Fruit fly (Drosophila melanogaster) whole organism, embryonic: Measurements from ENCODE around the gene CG10195.
A peak's percentile ranks its signal among the peaks of the same experiment; 100 is the strongest.

ENCODE experiments used
- Atf3 ChIP-seq: fragments of 200-800 bp; sonication (Bioruptor generic); optimal IDR thresholded peaks from 3 replicates; lab custom pipeline; 2016; ENCODE audit warnings: missing biosample characterization, missing genetic modification characterization
- Atf6 ChIP-seq: fragments of 200-800 bp; sonication (Bioruptor generic); IDR thresholded peaks from 2 replicates; pipeline ENCODE4 v1.3.6; 2022; ENCODE audit warnings: missing biosample characterization, missing genetic modification characterization
- B-H1 ChIP-seq: fragments of 200-800 bp; sonication (Bioruptor generic); IDR thresholded peaks from 3 replicates; pipeline ENCODE4 v1.3.6; 2022; ENCODE audit warnings: missing biosample characterization, missing genetic modification characterization
- CG10267 ChIP-seq: fragments of 200-800 bp; sonication (Bioruptor generic); optimal IDR thresholded peaks from 2 replicates; lab custom pipeline; 2018; ENCODE audit warnings: missing biosample characterization, mild to moderate bottlenecking, missing genetic modification characterization, moderate library complexity
- CG10979 ChIP-seq: fragments of 200-800 bp; sonication (Bioruptor generic); optimal IDR thresholded peaks from 2 replicates; lab custom pipeline; 2018; ENCODE audit warnings: missing biosample characterization, mild to moderate bottlenecking, missing genetic modification characterization, moderate library complexity
- CG12299 ChIP-seq: fragments of 200-800 bp; sonication (Bioruptor generic); optimal IDR thresholded peaks from 2 replicates; lab custom pipeline; 2018; ENCODE audit warnings: missing biosample characterization, mild to moderate bottlenecking, missing genetic modification characterization
- CG13624 ChIP-seq: fragments of 200-800 bp; sonication (Bioruptor generic); optimal IDR thresholded peaks from 2 replicates; lab custom pipeline; 2016; ENCODE audit warnings: missing biosample characterization, missing genetic modification characterization
- CG15514 ChIP-seq: fragments of 200-800 bp; sonication (Bioruptor generic); optimal IDR thresholded peaks from 3 replicates; lab custom pipeline; 2017; ENCODE audit warnings: missing biosample characterization, missing genetic modification characterization, mild to moderate bottlenecking, moderate library complexity, missing genetic modification reagents
- CG1602 ChIP-seq: fragments of 200-800 bp; sonication (Bioruptor generic); optimal IDR thresholded peaks from 3 replicates; lab custom pipeline; 2016; ENCODE audit warnings: missing biosample characterization, missing genetic modification characterization
- CG17359 ChIP-seq: fragments of 200-800 bp; sonication (Bioruptor generic); optimal IDR thresholded peaks from 3 replicates; lab custom pipeline; 2018; ENCODE audit warnings: missing biosample characterization, mild to moderate bottlenecking, missing genetic modification characterization, moderate library complexity
- CG17829 ChIP-seq: fragments of 200-800 bp; optimal IDR thresholded peaks from 2 replicates; lab custom pipeline; 2019; ENCODE audit warnings: missing biosample characterization, mild to moderate bottlenecking, missing genetic modification characterization, moderate library complexity
- CG2129 ChIP-seq: fragments of 200-800 bp; sonication (Bioruptor generic); IDR thresholded peaks from 2 replicates; pipeline ENCODE4 v1.3.6; 2022; ENCODE audit warnings: missing biosample characterization, missing genetic modification characterization; ENCODE audit not compliant: partially characterized antibody
- CG32767 ChIP-seq: fragments of 200-800 bp; sonication (Bioruptor generic); IDR thresholded peaks from 2 replicates; pipeline ENCODE4 v1.3.6; 2022; ENCODE audit warnings: missing biosample characterization, missing genetic modification characterization
- CG34224 ChIP-seq: fragments of 200-800 bp; sonication (Bioruptor generic); IDR thresholded peaks from 3 replicates; pipeline ENCODE4 v1.3.6; 2022; ENCODE audit warnings: missing biosample characterization, missing genetic modification characterization; ENCODE audit not compliant: partially characterized antibody
- CG3847 ChIP-seq: fragments of 200-800 bp; sonication (Bioruptor generic); IDR thresholded peaks from 2 replicates; pipeline ENCODE4 v1.3.6; 2022; ENCODE audit warnings: missing biosample characterization, missing genetic modification characterization
- CG3995 ChIP-seq: fragments of 200-800 bp; sonication (Bioruptor generic); optimal IDR thresholded peaks from 3 replicates; lab custom pipeline; 2016; ENCODE audit warnings: missing biosample characterization, missing genetic modification characterization
- CG43689 ChIP-seq: fragments of 200-800 bp; sonication (Bioruptor generic); IDR thresholded peaks from 2 replicates; pipeline ENCODE4 v1.3.6; 2022; ENCODE audit warnings: missing biosample characterization, missing genetic modification characterization
- CG4404 ChIP-seq: fragments of 200-800 bp; sonication (Bioruptor generic); IDR thresholded peaks from 2 replicates; pipeline ENCODE4 v1.3.6; 2022; ENCODE audit warnings: missing biosample characterization, missing genetic modification characterization
- CG7271 ChIP-seq: fragments of 200-800 bp; sonication (Bioruptor generic); optimal IDR thresholded peaks from 2 replicates; lab custom pipeline; 2018; ENCODE audit warnings: missing biosample characterization, mild to moderate bottlenecking, missing genetic modification characterization, moderate library complexity
- CG7987 ChIP-seq: fragments of 200-800 bp; sonication (Bioruptor generic); optimal IDR thresholded peaks from 2 replicates; lab custom pipeline; 2018; ENCODE audit warnings: missing biosample characterization, mild to moderate bottlenecking, missing genetic modification characterization, moderate library complexity
- Dip3 ChIP-seq: fragments of 200-800 bp; sonication (Bioruptor generic); optimal IDR thresholded peaks from 3 replicates; lab custom pipeline; 2016; ENCODE audit warnings: missing biosample characterization, missing genetic modification characterization
- Dll ChIP-seq: fragments of 200-800 bp; sonication (Bioruptor generic); IDR thresholded peaks from 4 replicates; pipeline ENCODE4 v1.3.6; 2022; ENCODE audit warnings: missing biosample characterization, missing genetic modification characterization; ENCODE audit not compliant: partially characterized antibody
- MTF-1 ChIP-seq: fragments of 200-800 bp; sonication (Bioruptor generic); optimal IDR thresholded peaks from 2 replicates; lab custom pipeline; 2018; ENCODE audit warnings: missing biosample characterization, mild to moderate bottlenecking, missing genetic modification characterization, borderline replicate concordance
- Mes4 ChIP-seq: fragments of 200-800 bp; sonication (Bioruptor generic); optimal IDR thresholded peaks from 2 replicates; lab custom pipeline; 2016; ENCODE audit warnings: missing biosample characterization, missing genetic modification characterization
- Myb ChIP-seq: fragments of 200-800 bp; sonication (Bioruptor generic); optimal IDR thresholded peaks from 2 replicates; lab custom pipeline; 2016; ENCODE audit warnings: missing biosample characterization, missing genetic modification characterization
- NC2α ChIP-seq: fragments of 200-800 bp; sonication (Bioruptor generic); optimal IDR thresholded peaks from 2 replicates; lab custom pipeline; 2016; ENCODE audit warnings: missing biosample characterization, missing genetic modification characterization
- Opbp ChIP-seq: fragments of 200-800 bp; sonication (Bioruptor generic); IDR thresholded peaks from 3 replicates; pipeline ENCODE4 v1.3.6; 2022; ENCODE audit warnings: missing biosample characterization, missing genetic modification characterization; ENCODE audit not compliant: partially characterized antibody
- Optix ChIP-seq: fragments of 200-800 bp; sonication (Bioruptor generic); IDR thresholded peaks from 3 replicates; pipeline ENCODE4 v1.3.6; 2022; ENCODE audit warnings: missing biosample characterization, missing genetic modification characterization
- Ravus ChIP-seq: fragments of 200-800 bp; sonication (Bioruptor generic); IDR thresholded peaks from 2 replicates; pipeline ENCODE4 v1.3.6; 2022; ENCODE audit warnings: missing biosample characterization, missing genetic modification characterization
- Six4 ChIP-seq: fragments of 200-800 bp; sonication (Bioruptor generic); optimal IDR thresholded peaks from 2 replicates; lab custom pipeline; 2016; ENCODE audit warnings: missing biosample characterization, missing genetic modification characterization
- Xbp1 ChIP-seq: fragments of 200-800 bp; sonication (Bioruptor generic); optimal IDR thresholded peaks from 3 replicates; lab custom pipeline; 2016; ENCODE audit warnings: missing biosample characterization, mild to moderate bottlenecking, missing genetic modification characterization
- Xrp1 ChIP-seq: fragments of 200-800 bp; sonication (Bioruptor generic); IDR thresholded peaks from 2 replicates; pipeline ENCODE4 v1.3.6; 2022; ENCODE audit warnings: missing biosample characterization, missing genetic modification characterization
- abd-A ChIP-seq: fragments of 200-800 bp; sonication (Bioruptor generic); optimal IDR thresholded peaks from 3 replicates; lab custom pipeline; 2019; ENCODE audit warnings: missing biosample characterization, mild to moderate bottlenecking, missing genetic modification characterization, moderate library complexity
- ato ChIP-seq: fragments of 200-800 bp; sonication (Bioruptor generic); IDR thresholded peaks from 2 replicates; pipeline ENCODE4 v1.3.6; 2022; ENCODE audit warnings: missing biosample characterization, missing genetic modification characterization; ENCODE audit not compliant: partially characterized antibody
- bcd ChIP-seq: fragments of 200-800 bp; sonication (Bioruptor generic); optimal IDR thresholded peaks from 2 replicates; lab custom pipeline; 2017; ENCODE audit warnings: missing biosample characterization, mild to moderate bottlenecking, missing genetic modification characterization
- crol ChIP-seq: fragments of 200-800 bp; sonication (Bioruptor generic); IDR thresholded peaks from 2 replicates; pipeline ENCODE4 v1.3.6; 2022; ENCODE audit warnings: missing biosample characterization, missing genetic modification characterization
- ems ChIP-seq: fragments of 200-800 bp; sonication (Bioruptor generic); optimal IDR thresholded peaks from 3 replicates; lab custom pipeline; 2016; ENCODE audit warnings: missing biosample characterization, missing genetic modification characterization
- gro ChIP-seq: fragments of 200-800 bp; sonication (Bioruptor generic); optimal IDR thresholded peaks from 2 replicates; lab custom pipeline; 2016; ENCODE audit warnings: missing biosample characterization, missing genetic modification characterization
- hkb ChIP-seq, 2 experiments: fragments of 200-800 bp in 1 of 2; fragments of >200 bp in 1 of 2; sonication (Bioruptor generic) in 1 of 2; IDR thresholded peaks in 1 of 2; optimal IDR thresholded peaks in 1 of 2; 2 replicates each; pipeline versions ENCODE4 v1.3.6 to Lab custom; 2017 to 2022; ENCODE audit warnings: missing biosample characterization in 1 of 2, missing genetic modification characterization in 1 of 2
- kay ChIP-seq: fragments of 200-800 bp; sonication (Bioruptor generic); optimal IDR thresholded peaks from 2 replicates; lab custom pipeline; 2016; ENCODE audit warnings: missing biosample characterization, missing genetic modification characterization
- lab ChIP-seq: fragments of 200-800 bp; sonication (Bioruptor generic); optimal IDR thresholded peaks from 3 replicates; lab custom pipeline; 2017; ENCODE audit warnings: missing biosample characterization, missing genetic modification characterization, mild to moderate bottlenecking, moderate library complexity, missing genetic modification reagents
- oc ChIP-seq: fragments of 200-800 bp; sonication (Bioruptor generic); optimal IDR thresholded peaks from 2 replicates; lab custom pipeline; 2018; ENCODE audit warnings: missing biosample characterization, mild to moderate bottlenecking, missing genetic modification characterization, moderate library complexity
- p53 ChIP-seq: fragments of 200-800 bp; sonication (Bioruptor generic); optimal IDR thresholded peaks from 2 replicates; lab custom pipeline; 2016; ENCODE audit warnings: missing biosample characterization, missing genetic modification characterization
- pnt ChIP-seq: fragments of 200-800 bp; sonication (Bioruptor generic); optimal IDR thresholded peaks from 3 replicates; lab custom pipeline; 2016; ENCODE audit warnings: missing biosample characterization, missing genetic modification characterization
- pros ChIP-seq: fragments of 200-800 bp; sonication (Bioruptor generic); optimal IDR thresholded peaks from 3 replicates; lab custom pipeline; 2019; ENCODE audit warnings: missing biosample characterization, mild to moderate bottlenecking, missing genetic modification characterization, moderate library complexity
- sima ChIP-seq: fragments of 200-800 bp; sonication (Bioruptor generic); optimal IDR thresholded peaks from 2 replicates; lab custom pipeline; 2016; ENCODE audit warnings: missing biosample characterization, missing genetic modification characterization
- vvl ChIP-seq: fragments of 200-800 bp; sonication (Bioruptor generic); IDR thresholded peaks from 2 replicates; pipeline ENCODE4 v1.3.6; 2022; ENCODE audit warnings: missing biosample characterization, missing genetic modification characterization
- zen2 ChIP-seq: fragments of 200-800 bp; sonication (Bioruptor generic); IDR thresholded peaks from 3 replicates; pipeline ENCODE4 v1.3.6; 2022; ENCODE audit warnings: missing biosample characterization, missing genetic modification characterization; ENCODE audit not compliant: partially characterized antibody

CG10195 gene

dm6 chr2L:19518636-19519086 lies 34.2 kb upstream of the CG10195 start, which contains the start of gene CG10132 (continued):
- TF ChIP-seq Mes4 (GFP tag; lab: Kevin White, UChicago) (no peak), Xrp1 (GFP tag; lab: Robert Waterston, UW) (no peak), Dip3 (GFP tag; lab: Kevin White, UChicago) (no peak), abd-A (tag; lab: Kevin White, UChicago) (no peak), Opbp (GFP tag; lab: Robert Waterston, UW) (0 out of 3 replicates have a peak, but pooled peaks have one; percentile 13), Atf6 (no peak), pnt (GFP tag; lab: Kevin White, UChicago) (no peak), crol (GFP tag; lab: Robert Waterston, UW) (peak; percentile 89), CG3847 (GFP tag; lab: Robert Waterston, UW) (no peak), CG4404 (GFP tag; lab: Robert Waterston, UW) (no peak), vvl (GFP tag; lab: Robert Waterston, UW) (no peak), CG17359 (tag; lab: Kevin White, UChicago) (no peak), Atf3 (GFP tag; lab: Kevin White, UChicago) (no peak), Myb (GFP tag; lab: Kevin White, UChicago) (peak; percentile 86), CG2129 (GFP tag; lab: Robert Waterston, UW) (no peak), CG7271 (tag; lab: Kevin White, UChicago) (no peak), NC2α (GFP tag; lab: Kevin White, UChicago) (no peak), CG10267 (tag; lab: Kevin White, UChicago) (no peak), CG15514 (peak; percentile 40), B-H1 (GFP tag; lab: Robert Waterston, UW) (no peak), Xbp1 (GFP tag; lab: Kevin White, UChicago) (no peak), Dll (GFP tag; lab: Robert Waterston, UW) (peak; percentile 53; the same call in 1 of the 4 replicates), CG43689 (GFP tag; lab: Robert Waterston, UW) (no peak), zen2 (GFP tag; lab: Robert Waterston, UW) (peak; percentile 75), MTF-1 (GFP tag; lab: Kevin White, UChicago) (no peak), CG32767 (peak; percentile 72; the same call in 1 of the 2 replicates), ato (GFP tag; lab: Robert Waterston, UW) (peak; percentile 53), bcd (GFP tag; lab: Kevin White, UChicago) (no peak)

DNA sequence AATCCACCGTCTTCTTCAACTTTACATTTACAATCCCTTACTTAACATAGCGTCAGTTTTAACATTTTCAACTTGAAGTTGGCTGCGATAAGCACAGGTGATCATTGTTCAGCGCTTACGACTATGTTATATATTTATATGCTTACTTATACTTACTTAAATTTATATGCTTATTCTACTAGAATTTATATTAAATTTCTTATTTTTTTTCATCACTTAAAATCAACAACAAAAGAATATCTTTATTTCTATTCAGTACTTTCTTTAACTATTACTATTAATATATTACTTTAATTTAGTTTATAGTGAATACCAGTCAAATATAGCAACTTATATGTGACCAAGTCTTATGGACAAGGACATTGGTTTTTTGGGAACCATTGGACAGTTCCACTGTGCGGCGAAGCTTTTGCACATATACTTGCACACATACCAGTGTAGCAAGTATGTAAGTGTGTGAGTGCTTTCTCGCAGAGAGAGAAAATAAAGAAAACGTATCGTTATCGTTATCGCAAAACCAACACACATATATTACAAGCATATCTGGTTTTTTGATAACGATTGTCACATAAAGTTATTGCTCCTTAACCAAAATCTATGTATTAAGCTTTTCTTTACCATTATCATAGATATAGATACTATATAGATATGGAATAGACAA lies 32.8 kb upstream of the CG10195 start, which contains the start of gene Hasp:
Gene Hasp, minus strand, starts transcription at position 51 of the 661 bp plus-strand sequence.
- no peak for TF ChIP-seq CG1602 (GFP tag; lab: Kevin White, UChicago)
- no peak for TF ChIP-seq p53
- no peak for TF ChIP-seq CG3995 (GFP tag; lab: Kevin White, UChicago)
- no peak for TF ChIP-seq B-H1 (GFP tag; lab: Robert Waterston, UW)
- peak; percentile 49 for TF ChIP-seq ems (GFP tag; lab: Kevin White, UChicago)
- no peak for TF ChIP-seq lab (GFP tag; lab: Kevin White, UChicago)
- no peak for TF ChIP-seq pros (GFP tag; lab: Kevin White, UChicago)
- no peak for TF ChIP-seq hkb (optimal IDR thresholded peaks at IDR 0.05; lab: Kevin White, UChicago)
- TF ChIP-seq hkb (GFP tag; IDR thresholded peaks at IDR 0.05; lab: Robert Waterston, UW): peak; percentile 52; the same call in 1 of the 2 replicates
- no peak for TF ChIP-seq gro (GFP tag; lab: Kevin White, UChicago)
- TF ChIP-seq CG12299: no peak
- no peak for TF ChIP-seq CG7987 (GFP tag; lab: Kevin White, UChicago)
- TF ChIP-seq CG34224 (GFP tag; lab: Robert Waterston, UW): peak; percentile 87
- peak; percentile 35 for TF ChIP-seq CG13624 (GFP tag; lab: Kevin White, UChicago)
- TF ChIP-seq CG43689 (GFP tag; lab: Robert Waterston, UW): no peak
- peak; percentile 77 for TF ChIP-seq Six4 (GFP tag; lab: Kevin White, UChicago)
- peak; percentile 12 for TF ChIP-seq kay (GFP tag; lab: Kevin White, UChicago)
- TF ChIP-seq CG17829 (tag; lab: Kevin White, UChicago): peak; percentile 62
- TF ChIP-seq oc (tag; lab: Kevin White, UChicago): peak; percentile 41
- no peak for TF ChIP-seq sima
- no peak for TF ChIP-seq Ravus (GFP tag; lab: Robert Waterston, UW)
- TF ChIP-seq Optix: no peak
- TF ChIP-seq CG10979 (tag; lab: Kevin White, UChicago): peak; percentile 74
